Worm (Caenorhabditis elegans) whole organism, mixed stage, embryonic: ENCODE data around the gene tin-9.1.

Source experiments
- flh-1 ChIP-seq: fragments of 200-800 bp; sonication (Bioruptor generic); optimal IDR thresholded peaks from 2 replicates; lab custom pipeline; 2018; ENCODE audit warnings: mild to moderate bottlenecking, missing genetic modification characterization, moderate library complexity, missing compliant biosample characterization
- mep-1 ChIP-seq: fragments of 150-350 bp; optimal IDR thresholded peaks from 2 replicates; lab custom pipeline; 2017; ENCODE audit warnings: missing biosample characterization, missing genetic modification reagents, missing genetic modification characterization, inconsistent platforms
- nhr-237 ChIP-seq: fragments of 150-350 bp; optimal IDR thresholded peaks from 2 replicates; lab custom pipeline; 2014; ENCODE audit warnings: missing biosample characterization, missing genetic modification characterization
- ztf-11 ChIP-seq: fragments of 150-350 bp; optimal IDR thresholded peaks from 2 replicates; lab custom pipeline; 2014; ENCODE audit warnings: missing biosample characterization, missing genetic modification characterization

DNA sequence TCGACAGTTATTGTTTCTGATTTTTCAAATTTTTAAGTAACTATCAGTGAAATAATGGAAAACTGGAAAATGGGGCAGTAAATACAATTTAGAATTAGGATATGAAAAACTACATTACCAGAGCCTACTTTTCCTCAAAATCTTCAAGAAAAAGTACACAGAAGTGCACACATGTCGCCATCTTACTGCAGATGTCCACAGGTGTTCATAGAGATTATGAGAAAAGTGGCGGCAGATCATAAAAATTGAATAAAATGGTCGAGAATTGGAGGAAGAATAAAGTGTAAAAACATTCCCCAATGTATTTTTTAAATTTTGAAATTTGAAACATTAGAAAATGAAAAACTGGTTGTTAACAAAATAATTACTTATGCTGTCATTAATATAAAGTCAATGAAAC lies 46.5 kb downstream of the tin-9.1 start:
- TF ChIP-seq flh-1 (GFP tag; lab: Kevin White, UChicago): no peak
- no peak for TF ChIP-seq nhr-237
- no peak for TF ChIP-seq mep-1 (tag; lab: Kevin White, UChicago)
- no peak for TF ChIP-seq ztf-11 (tag; lab: Kevin White, UChicago)
